Worm (Caenorhabditis elegans): ENCODE data around the gene apc-2.

DNA sequence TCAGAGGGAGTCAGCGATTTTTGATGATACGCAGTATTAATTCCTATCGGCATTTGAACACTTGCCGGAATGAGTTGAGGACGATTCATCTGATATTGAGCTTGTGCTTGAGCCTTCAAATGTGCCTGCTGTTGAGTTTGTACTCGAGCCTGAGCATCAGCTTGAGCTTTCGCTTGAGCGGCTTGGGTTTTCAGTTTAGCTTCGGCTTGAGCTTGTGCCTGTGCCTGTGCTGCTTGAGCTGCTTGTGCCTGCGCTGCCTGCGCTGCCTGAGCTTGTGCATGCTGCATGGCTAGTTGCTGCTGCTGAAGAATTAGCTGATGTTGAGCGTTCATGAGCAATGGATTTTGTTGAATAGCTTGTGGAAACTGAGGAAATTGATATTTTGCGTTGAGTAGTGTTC lies 35.4 kb downstream of the apc-2 start:
- no peak for TF ChIP-seq tbx-11 (GFP tag; IDR thresholded peaks at IDR 0.05)
- TF ChIP-seq hmg-4 (GFP tag; optimal IDR thresholded peaks at IDR 0.05): no peak
- TF ChIP-seq hmbx-1 (tag; optimal IDR thresholded peaks at IDR 0.05): no peak
- no peak for TF ChIP-seq pes-1 (GFP tag; IDR thresholded peaks at IDR 0.05)
